Worm (Caenorhabditis elegans): ENCODE measurements around the gene F36F12.3.

ce11 chrV:2122517-2122916 lies 36.9 kb downstream of the F36F12.3 start, which contains the start of gene F22F7.2:
- TF ChIP-seq cnd-1 (tag; optimal IDR thresholded peaks at IDR 0.05) (no peak), nhr-28 (tag; optimal IDR thresholded peaks at IDR 0.05) (no peak)
